Fruit fly (Drosophila melanogaster) Kc167 (cell line): ENCODE measurements around the gene pkaap.

Experiments used
- Myc ChIP-seq: fragments of >200 bp; optimal IDR thresholded peaks from 2 replicates; lab custom pipeline; 2017; ENCODE audit warnings: missing external identifiers
- Sin3A ChIP-seq: fragments of >200 bp; optimal IDR thresholded peaks from 2 replicates; lab custom pipeline; 2018; ENCODE audit warnings: missing external identifiers
- insv ChIP-seq: fragments of >200 bp; optimal IDR thresholded peaks from 3 replicates; lab custom pipeline; 2018; ENCODE audit warnings: missing external identifiers
- psq ChIP-seq: fragments of >200 bp; optimal IDR thresholded peaks from 2 replicates; lab custom pipeline; 2017; ENCODE audit warnings: missing external identifiers
- ttk ChIP-seq: sonication (Bioruptor generic); optimal IDR thresholded peaks from 2 replicates; lab custom pipeline; 2017; ENCODE audit warnings: missing external identifiers

DNA sequence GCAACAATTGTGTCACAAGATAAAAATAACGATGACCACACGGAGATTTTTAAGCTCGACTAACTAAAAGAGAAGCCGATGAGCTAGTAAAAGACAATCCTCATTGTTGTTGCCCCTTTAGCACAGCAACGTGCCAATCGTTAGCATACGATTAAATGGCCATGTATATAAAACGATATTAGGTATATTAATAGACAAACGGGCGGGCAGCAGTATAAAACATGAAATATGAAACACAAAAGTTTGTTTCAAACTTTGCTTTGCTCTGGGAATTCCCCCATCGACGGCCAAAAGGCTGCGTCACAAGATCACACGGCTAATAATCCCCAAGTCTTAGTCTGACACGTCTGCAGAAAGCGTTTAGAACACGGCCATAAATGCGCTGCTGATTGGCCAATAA lies 28.3 kb downstream of the pkaap start:
- TF ChIP-seq psq (lab: Kevin White, UChicago) (no peak), Sin3A (lab: Kevin White, UChicago) (no peak), ttk (no peak), Myc (lab: Kevin White, UChicago) (no peak), insv (lab: Kevin White, UChicago) (no peak)
